Fruit fly (Drosophila melanogaster) whole organism, embryonic: ENCODE measurements around the gene Sys1.

ENCODE experiments used
- Aef1 ChIP-seq: fragments of 200-800 bp; sonication (Bioruptor generic); IDR thresholded peaks from 3 replicates; pipeline ENCODE4 v1.3.6; 2022; ENCODE audit warnings: missing biosample characterization, missing genetic modification characterization
- Awh ChIP-seq: fragments of 200-800 bp; sonication (Bioruptor generic); IDR thresholded peaks from 2 replicates; pipeline ENCODE4, ENCODE4 v1.3.6; 2022; ENCODE audit warnings: missing biosample characterization, missing genetic modification characterization
- BEAF-32 ChIP-seq: fragments of 200-800 bp; sonication (Bioruptor generic); optimal IDR thresholded peaks from 3 replicates; lab custom pipeline; 2017; ENCODE audit warnings: missing biosample characterization, missing genetic modification characterization, mild to moderate bottlenecking, moderate library complexity, missing genetic modification reagents
- CG10321 ChIP-seq: fragments of 200-800 bp; sonication (Bioruptor generic); IDR thresholded peaks from 2 replicates; pipeline ENCODE4 v1.3.6; 2022; ENCODE audit warnings: missing biosample characterization, missing genetic modification characterization
- CG11504 ChIP-seq: fragments of 200-800 bp; sonication (Bioruptor generic); optimal IDR thresholded peaks from 3 replicates; lab custom pipeline; 2019; ENCODE audit warnings: missing biosample characterization, mild to moderate bottlenecking, missing genetic modification characterization, moderate library complexity
- CG12744 ChIP-seq: fragments of 200-800 bp; sonication (Bioruptor generic); optimal IDR thresholded peaks from 2 replicates; lab custom pipeline; 2016; ENCODE audit warnings: missing biosample characterization, missing genetic modification characterization
- CG15601 ChIP-seq: fragments of 200-800 bp; sonication (Bioruptor generic); optimal IDR thresholded peaks from 3 replicates; lab custom pipeline; 2019; ENCODE audit warnings: missing biosample characterization, mild to moderate bottlenecking, missing genetic modification characterization, moderate library complexity
- CG17829 ChIP-seq: fragments of 200-800 bp; optimal IDR thresholded peaks from 2 replicates; lab custom pipeline; 2019; ENCODE audit warnings: missing biosample characterization, mild to moderate bottlenecking, missing genetic modification characterization, moderate library complexity
- CG1792 ChIP-seq: fragments of 200-800 bp; sonication (Bioruptor generic); optimal IDR thresholded peaks from 2 replicates; lab custom pipeline; 2016; ENCODE audit warnings: missing biosample characterization, missing genetic modification characterization
- CG34224 ChIP-seq: fragments of 200-800 bp; sonication (Bioruptor generic); IDR thresholded peaks from 3 replicates; pipeline ENCODE4 v1.3.6; 2022; ENCODE audit warnings: missing biosample characterization, missing genetic modification characterization; ENCODE audit not compliant: partially characterized antibody
- CG34376 ChIP-seq: fragments of 200-800 bp; sonication (Bioruptor generic); optimal IDR thresholded peaks from 2 replicates; lab custom pipeline; 2018; ENCODE audit warnings: missing biosample characterization, mild to moderate bottlenecking, missing genetic modification characterization
- CG4360 ChIP-seq: fragments of 200-800 bp; sonication (Bioruptor generic); IDR thresholded peaks from 2 replicates; pipeline ENCODE4 v1.3.6; 2022; ENCODE audit warnings: missing biosample characterization, missing genetic modification characterization
- CG4617 ChIP-seq: fragments of 200-800 bp; sonication (Bioruptor generic); optimal IDR thresholded peaks from 3 replicates; lab custom pipeline; 2016; ENCODE audit warnings: missing biosample characterization, missing genetic modification characterization, borderline replicate concordance
- CG6854 ChIP-seq: fragments of 200-800 bp; sonication (Bioruptor generic); optimal IDR thresholded peaks from 3 replicates; lab custom pipeline; 2017; ENCODE audit warnings: missing biosample characterization, mild to moderate bottlenecking, missing genetic modification characterization
- CG7839 ChIP-seq: fragments of 200-800 bp; sonication (Bioruptor generic); optimal IDR thresholded peaks from 3 replicates; lab custom pipeline; 2018; ENCODE audit warnings: missing biosample characterization, mild to moderate bottlenecking, missing genetic modification characterization, moderate library complexity
- CG8944 ChIP-seq: fragments of 200-800 bp; sonication (Bioruptor generic); optimal IDR thresholded peaks from 3 replicates; lab custom pipeline; 2016; ENCODE audit warnings: missing biosample characterization, missing genetic modification characterization
- CG9609 ChIP-seq: fragments of 200-800 bp; sonication (Bioruptor generic); optimal IDR thresholded peaks from 3 replicates; lab custom pipeline; 2016; ENCODE audit warnings: missing biosample characterization, missing genetic modification characterization
- CoRest ChIP-seq: fragments of 200-800 bp; sonication (Bioruptor generic); optimal IDR thresholded peaks from 3 replicates; lab custom pipeline; 2018; ENCODE audit warnings: missing biosample characterization, mild to moderate bottlenecking, missing genetic modification characterization, moderate library complexity
- Doc3 ChIP-seq: fragments of 200-800 bp; sonication (Bioruptor generic); IDR thresholded peaks from 3 replicates; pipeline ENCODE4 v1.3.6; 2022; ENCODE audit warnings: missing biosample characterization, missing genetic modification characterization; ENCODE audit not compliant: partially characterized antibody
- Dref ChIP-seq: fragments of 200-800 bp; sonication (Bioruptor generic); IDR thresholded peaks from 2 replicates; pipeline ENCODE4 v1.3.6; 2022; ENCODE audit warnings: missing biosample characterization, missing genetic modification characterization
- HHEX ChIP-seq: fragments of 200-800 bp; sonication (Bioruptor generic); optimal IDR thresholded peaks from 3 replicates; lab custom pipeline; 2017; ENCODE audit warnings: missing biosample characterization, mild to moderate bottlenecking, missing genetic modification characterization, missing genetic modification reagents
- Hmx ChIP-seq: fragments of 200-800 bp; sonication (Bioruptor generic); optimal IDR thresholded peaks from 2 replicates; lab custom pipeline; 2016; ENCODE audit warnings: missing biosample characterization, missing genetic modification characterization
- MBD-R2 ChIP-seq: fragments of 200-800 bp; sonication (Bioruptor generic); IDR thresholded peaks from 2 replicates; pipeline ENCODE4 v1.3.6; 2022; ENCODE audit warnings: missing biosample characterization, missing genetic modification characterization
- MTF-1 ChIP-seq: fragments of 200-800 bp; sonication (Bioruptor generic); optimal IDR thresholded peaks from 2 replicates; lab custom pipeline; 2018; ENCODE audit warnings: missing biosample characterization, mild to moderate bottlenecking, missing genetic modification characterization, borderline replicate concordance
- NC2α ChIP-seq: fragments of 200-800 bp; sonication (Bioruptor generic); optimal IDR thresholded peaks from 2 replicates; lab custom pipeline; 2016; ENCODE audit warnings: missing biosample characterization, missing genetic modification characterization
- Optix ChIP-seq: fragments of 200-800 bp; sonication (Bioruptor generic); IDR thresholded peaks from 3 replicates; pipeline ENCODE4 v1.3.6; 2022; ENCODE audit warnings: missing biosample characterization, missing genetic modification characterization
- Poxn ChIP-seq: fragments of 200-800 bp; sonication (Bioruptor generic); IDR thresholded peaks from 2 replicates; pipeline ENCODE4 v1.3.6; 2022; ENCODE audit warnings: missing biosample characterization, missing genetic modification characterization
- Ravus ChIP-seq: fragments of 200-800 bp; sonication (Bioruptor generic); IDR thresholded peaks from 2 replicates; pipeline ENCODE4 v1.3.6; 2022; ENCODE audit warnings: missing biosample characterization, missing genetic modification characterization
- Rfx ChIP-seq: fragments of 200-800 bp; sonication (Bioruptor generic); IDR thresholded peaks from 2 replicates; pipeline ENCODE4 v1.3.6; 2022; ENCODE audit warnings: missing biosample characterization, missing genetic modification characterization
- Scr ChIP-seq: fragments of 200-800 bp; sonication (Bioruptor generic); IDR thresholded peaks from 2 replicates; pipeline ENCODE4 v1.3.6; 2022; ENCODE audit warnings: missing biosample characterization, missing genetic modification characterization; ENCODE audit not compliant: partially characterized antibody
- Sox102F ChIP-seq: fragments of 200-800 bp; sonication (Bioruptor generic); optimal IDR thresholded peaks from 2 replicates; lab custom pipeline; 2018; ENCODE audit warnings: missing biosample characterization, mild to moderate bottlenecking, missing genetic modification characterization, moderate library complexity
- Trl ChIP-seq, 3 experiments: fragments of >200 bp in 2 of 3; fragments of 200-800 bp in 1 of 3; sonication (Bioruptor generic) in 1 of 3; optimal IDR thresholded peaks; 2 replicates in 1 of 3; 3 replicates in 2 of 3; lab custom pipeline; 2016 to 2017; ENCODE audit warnings: missing biosample characterization in 1 of 3, missing genetic modification characterization in 1 of 3
- Usf ChIP-seq: fragments of 200-800 bp; sonication (Bioruptor generic); optimal IDR thresholded peaks from 2 replicates; lab custom pipeline; 2017; ENCODE audit warnings: missing genotype, missing biosample characterization, missing genetic modification characterization
- aop ChIP-seq: fragments of 200-800 bp; sonication (Bioruptor generic); IDR thresholded peaks from 2 replicates; pipeline ENCODE4 v1.3.6; 2022; ENCODE audit warnings: missing biosample characterization, missing genetic modification characterization
- bcd ChIP-seq: fragments of 200-800 bp; sonication (Bioruptor generic); optimal IDR thresholded peaks from 2 replicates; lab custom pipeline; 2017; ENCODE audit warnings: missing biosample characterization, mild to moderate bottlenecking, missing genetic modification characterization
- bowl ChIP-seq: fragments of 200-800 bp; sonication (Bioruptor generic); IDR thresholded peaks from 2 replicates; pipeline ENCODE4 v1.3.6; 2022; ENCODE audit warnings: missing biosample characterization, missing genetic modification characterization
- btn ChIP-seq: fragments of 200-800 bp; sonication (Bioruptor generic); optimal IDR thresholded peaks from 2 replicates; lab custom pipeline; 2016; ENCODE audit warnings: missing biosample characterization, missing genetic modification characterization
- cad ChIP-seq: fragments of >200 bp; optimal IDR thresholded peaks from 2 replicates; lab custom pipeline; 2017; ENCODE audit warnings: missing biosample characterization, missing genetic modification characterization
- eve ChIP-seq, 2 experiments: fragments of >200 bp; optimal IDR thresholded peaks; 2 replicates each; lab custom pipeline; 2017; ENCODE audit warnings: missing biosample characterization in 2 of 2, missing genetic modification characterization in 2 of 2
- eyg ChIP-seq: fragments of 200-800 bp; sonication (Bioruptor generic); optimal IDR thresholded peaks from 3 replicates; lab custom pipeline; 2016; ENCODE audit warnings: missing biosample characterization, missing genetic modification characterization
- fu2 ChIP-seq: fragments of 200-800 bp; sonication (Bioruptor generic); optimal IDR thresholded peaks from 2 replicates; lab custom pipeline; 2016; ENCODE audit warnings: missing biosample characterization, missing genetic modification characterization
- hb ChIP-seq: fragments of 200-800 bp; sonication (Bioruptor generic); IDR thresholded peaks from 3 replicates; pipeline ENCODE4 v1.3.6; 2022; ENCODE audit warnings: missing biosample characterization, missing genetic modification characterization; ENCODE audit not compliant: partially characterized antibody
- lab ChIP-seq: fragments of 200-800 bp; sonication (Bioruptor generic); optimal IDR thresholded peaks from 3 replicates; lab custom pipeline; 2017; ENCODE audit warnings: missing biosample characterization, missing genetic modification characterization, mild to moderate bottlenecking, moderate library complexity, missing genetic modification reagents
- lbe ChIP-seq: fragments of 200-800 bp; sonication (Bioruptor generic); optimal IDR thresholded peaks from 2 replicates; lab custom pipeline; 2016; ENCODE audit warnings: missing biosample characterization, mild to moderate bottlenecking, missing genetic modification characterization
- mirr ChIP-seq: fragments of 200-800 bp; sonication (Bioruptor generic); optimal IDR thresholded peaks from 3 replicates; lab custom pipeline; 2018; ENCODE audit warnings: missing biosample characterization, mild to moderate bottlenecking, missing genetic modification characterization
- oc ChIP-seq: fragments of 200-800 bp; sonication (Bioruptor generic); optimal IDR thresholded peaks from 2 replicates; lab custom pipeline; 2018; ENCODE audit warnings: missing biosample characterization, mild to moderate bottlenecking, missing genetic modification characterization, moderate library complexity
- pfk ChIP-seq: fragments of 200-800 bp; sonication (Bioruptor generic); optimal IDR thresholded peaks from 2 replicates; lab custom pipeline; 2018; ENCODE audit warnings: missing biosample characterization, mild to moderate bottlenecking, missing genetic modification characterization, moderate library complexity
- pnt ChIP-seq: fragments of 200-800 bp; sonication (Bioruptor generic); optimal IDR thresholded peaks from 3 replicates; lab custom pipeline; 2016; ENCODE audit warnings: missing biosample characterization, missing genetic modification characterization
- scrt ChIP-seq: fragments of 200-800 bp; sonication (Bioruptor generic); optimal IDR thresholded peaks from 2 replicates; lab custom pipeline; 2018; ENCODE audit warnings: missing biosample characterization, mild to moderate bottlenecking, missing genetic modification characterization, moderate library complexity
- slp2 ChIP-seq: fragments of 200-800 bp; sonication (Bioruptor generic); optimal IDR thresholded peaks from 2 replicates; lab custom pipeline; 2016; ENCODE audit warnings: missing biosample characterization, missing genetic modification characterization
- vvl ChIP-seq: fragments of 200-800 bp; sonication (Bioruptor generic); IDR thresholded peaks from 2 replicates; pipeline ENCODE4 v1.3.6; 2022; ENCODE audit warnings: missing biosample characterization, missing genetic modification characterization

The Sys1 gene

dm6 chr3R:8658688-8659087 is 6.1 kb downstream of the Sys1 start (continued):
- TF ChIP-seq MBD-R2 (GFP tag; lab: Robert Waterston, UW), result no peak
- no peak for TF ChIP-seq cad
- no peak for TF ChIP-seq BEAF-32 (GFP tag; lab: Kevin White, UChicago)
- TF ChIP-seq Trl (optimal IDR thresholded peaks at IDR 0.05; lab: Kevin White, UChicago), result peak; percentile 71 to 80
- no peak for TF ChIP-seq Trl (GFP tag; optimal IDR thresholded peaks at IDR 0.05; lab: Kevin White, UChicago)
- no peak for TF ChIP-seq CG15601 (tag; lab: Kevin White, UChicago)
- 0 out of 2 replicates have a peak, but pooled peaks have one; percentile 12 for TF ChIP-seq vvl (GFP tag; lab: Robert Waterston, UW)
- TF ChIP-seq NC2α (GFP tag; lab: Kevin White, UChicago), result no peak
- no peak for TF ChIP-seq eve (GFP tag; optimal IDR thresholded peaks at IDR 0.05; lab: Kevin White, UChicago)
- TF ChIP-seq oc (tag; lab: Kevin White, UChicago), result no peak
- no peak for TF ChIP-seq slp2 (GFP tag; lab: Kevin White, UChicago)
- no peak for TF ChIP-seq CG34376 (GFP tag; lab: Kevin White, UChicago)
- TF ChIP-seq CG17829 (tag; lab: Kevin White, UChicago), result no peak
- TF ChIP-seq Dref (GFP tag; lab: Robert Waterston, UW), result no peak
- TF ChIP-seq eyg, result no peak
- no peak for TF ChIP-seq pnt (GFP tag; lab: Kevin White, UChicago)
- no peak for TF ChIP-seq MTF-1 (GFP tag; lab: Kevin White, UChicago)
- 0 out of 2 replicates have a peak, but pooled peaks have one; percentile 43 for TF ChIP-seq CG4360 (GFP tag; lab: Robert Waterston, UW)
- TF ChIP-seq Awh, result no peak
- no peak for TF ChIP-seq lbe (GFP tag; lab: Kevin White, UChicago)
- TF ChIP-seq lab (GFP tag; lab: Kevin White, UChicago), result no peak
- no peak for TF ChIP-seq aop (GFP tag; lab: Robert Waterston, UW)
- peak; percentile 16; the same call in 1 of the 2 replicates for TF ChIP-seq bowl (GFP tag; lab: Robert Waterston, UW)
- TF ChIP-seq fu2, result no peak
- TF ChIP-seq mirr, result no peak
- no peak for TF ChIP-seq CG6854 (GFP tag; lab: Kevin White, UChicago)
- TF ChIP-seq CG11504 (tag; lab: Kevin White, UChicago), result peak; percentile 89
- TF ChIP-seq Scr (GFP tag; lab: Robert Waterston, UW), result no peak
- no peak for TF ChIP-seq Poxn (GFP tag; lab: Robert Waterston, UW)
- TF ChIP-seq CG9609, result no peak
- TF ChIP-seq bcd (GFP tag; lab: Kevin White, UChicago), result no peak
- TF ChIP-seq CG34224 (GFP tag; lab: Robert Waterston, UW), result peak; percentile 22; the same call in 1 of the 3 replicates
- TF ChIP-seq pfk (GFP tag; lab: Kevin White, UChicago), result no peak
- TF ChIP-seq CG7839 (tag; lab: Kevin White, UChicago), result no peak
- TF ChIP-seq Usf (GFP tag; lab: Kevin White, UChicago), result no peak
- TF ChIP-seq scrt (GFP tag; lab: Kevin White, UChicago), result peak; percentile 91
- no peak for TF ChIP-seq CG4617
- TF ChIP-seq Aef1 (GFP tag; lab: Robert Waterston, UW), result 0 out of 3 replicates have a peak, but pooled peaks have one; percentile 15
- TF ChIP-seq CoRest (tag; lab: Kevin White, UChicago), result no peak
- no peak for TF ChIP-seq HHEX (GFP tag; lab: Kevin White, UChicago)
- peak; percentile 4; the same call in 1 of the 2 replicates for TF ChIP-seq Rfx
- no peak for TF ChIP-seq Optix
- no peak for TF ChIP-seq Hmx
- no peak for TF ChIP-seq CG1792 (GFP tag; lab: Kevin White, UChicago)
- peak; percentile 13; the same call in 1 of the 2 replicates for TF ChIP-seq CG10321
- no peak for TF ChIP-seq Ravus (GFP tag; lab: Robert Waterston, UW)
- no peak for TF ChIP-seq btn (GFP tag; lab: Kevin White, UChicago)
- no peak for TF ChIP-seq CG8944 (GFP tag; lab: Kevin White, UChicago)
- no peak for TF ChIP-seq hb (GFP tag; lab: Robert Waterston, UW)
- TF ChIP-seq Sox102F (GFP tag; lab: Kevin White, UChicago), result no peak
- TF ChIP-seq Doc3, result no peak
- TF ChIP-seq CG12744 (GFP tag; lab: Kevin White, UChicago), result no peak
